Worm (Caenorhabditis elegans) whole organism, L2 larva: ENCODE results near the gene K01A2.6.
A peak's percentile ranks its signal among the peaks of the same experiment; 100 is the strongest.

Experiments
- C34F6.9 ChIP-seq: fragments of 150-350 bp; optimal IDR thresholded peaks from 2 replicates; lab custom pipeline; 2014; ENCODE audit warnings: missing biosample characterization, missing genetic modification characterization
- lin-39 ChIP-seq: fragments of 150-350 bp; optimal IDR thresholded peaks from 2 replicates; lab custom pipeline; 2014; ENCODE audit warnings: missing biosample characterization, missing genetic modification reagents, missing genetic modification characterization
- mab-5 ChIP-seq: fragments of 150-350 bp; optimal IDR thresholded peaks from 2 replicates; lab custom pipeline; 2014; ENCODE audit warnings: missing biosample characterization, missing genetic modification characterization
- nhr-10 ChIP-seq: sonication (generic microtip); optimal IDR thresholded peaks from 2 replicates; lab custom pipeline; 2017; ENCODE audit warnings: missing biosample characterization, missing genetic modification characterization

ce11 chrII:323048-323776 lies 23.4 kb downstream of the K01A2.6 start, which contains the start of gene K01A2.10:
- TF ChIP-seq mab-5 (tag; lab: Kevin White, UChicago): peak; percentile 36
- TF ChIP-seq lin-39 (tag; lab: Kevin White, UChicago): no peak
- peak; percentile 78 for TF ChIP-seq C34F6.9 (tag; lab: Kevin White, UChicago)
- TF ChIP-seq nhr-10: no peak
